Worm (Caenorhabditis elegans) whole organism, young adult: ENCODE data around the gene enol-1.

ENCODE experiments used
- B0261.1 ChIP-seq: sonication (generic microtip); optimal IDR thresholded peaks from 2 replicates; lab custom pipeline; 2016; ENCODE audit warnings: mild to moderate bottlenecking, missing genetic modification characterization, moderate library complexity, missing compliant biosample characterization
- K12H6.12 ChIP-seq: fragments of 200-800 bp; sonication (Bioruptor generic); optimal IDR thresholded peaks from 2 replicates; lab custom pipeline; 2018; ENCODE audit warnings: mild to moderate bottlenecking, missing genetic modification characterization, missing compliant biosample characterization
- akir-1 ChIP-seq: fragments of 200-800 bp; sonication (Bioruptor generic); optimal IDR thresholded peaks from 2 replicates; lab custom pipeline; 2018; ENCODE audit warnings: mild to moderate bottlenecking, missing genetic modification characterization, moderate library complexity, missing compliant biosample characterization
- him-1 ChIP-seq: sonication (generic microtip); optimal IDR thresholded peaks from 2 replicates; lab custom pipeline; 2016; ENCODE audit warnings: missing genotype, missing genetic modification reagents, missing genetic modification characterization, missing compliant biosample characterization
- nhr-90 ChIP-seq: sonication (generic microtip); optimal IDR thresholded peaks from 2 replicates; lab custom pipeline; 2016; ENCODE audit warnings: missing genotype, mild to moderate bottlenecking, missing genetic modification characterization, missing compliant biosample characterization
- unc-62 ChIP-seq: fragments of 150-350 bp; optimal IDR thresholded peaks from 2 replicates; lab custom pipeline; 2014; ENCODE audit warnings: missing biosample characterization, missing genetic modification reagents, missing genetic modification characterization

DNA sequence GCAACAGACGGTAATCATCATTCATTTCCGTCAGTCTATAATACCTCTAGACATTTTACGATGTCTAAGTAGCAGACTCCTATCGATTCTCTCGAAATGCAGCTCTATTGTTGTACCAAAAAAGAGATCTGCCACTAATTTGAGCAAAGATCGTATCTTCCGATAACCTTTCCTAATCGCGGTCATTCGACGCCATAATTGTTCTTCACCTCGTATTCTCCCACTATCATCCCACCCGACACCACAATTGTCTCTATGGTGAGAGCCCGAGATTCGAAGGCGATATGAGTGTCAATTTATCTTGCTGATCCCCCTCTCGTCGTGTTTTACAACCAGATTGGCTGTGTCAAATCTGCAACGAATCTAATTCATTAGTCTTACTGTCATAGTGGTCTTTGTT is 35.4 kb upstream of the enol-1 start:
- no peak for TF ChIP-seq unc-62 (GFP tag; lab: Kevin White, UChicago)
- TF ChIP-seq nhr-90 (tag; lab: Kevin White, UChicago): no peak
- no peak for TF ChIP-seq akir-1 (GFP tag; lab: Kevin White, UChicago)
- no peak for TF ChIP-seq K12H6.12 (tag; lab: Kevin White, UChicago)
- TF ChIP-seq him-1: no peak
- TF ChIP-seq B0261.1 (tag; lab: Kevin White, UChicago): no peak
